Worm (Caenorhabditis elegans) whole organism, young adult: ENCODE results near the gene nhr-246.

Source experiments
- D2030.7 ChIP-seq: fragments of 200-800 bp; sonication (Bioruptor generic); IDR thresholded peaks from 2 replicates; pipeline ENCODE4 v1.3.6; 2022; ENCODE audit warnings: missing genetic modification reagents, missing genetic modification characterization, missing compliant biosample characterization
- F57C9.4 ChIP-seq: sonication (generic microtip); optimal IDR thresholded peaks from 2 replicates; lab custom pipeline; 2017; ENCODE audit warnings: mild to moderate bottlenecking, missing genetic modification characterization, missing compliant biosample characterization
- ccch-3 ChIP-seq: fragments of 200-800 bp; sonication (Bioruptor generic); optimal IDR thresholded peaks from 2 replicates; lab custom pipeline; 2018; ENCODE audit warnings: mild to moderate bottlenecking, missing genetic modification characterization, missing compliant biosample characterization
- ets-4 ChIP-seq: fragments of 200-800 bp; sonication (Bioruptor generic); optimal IDR thresholded peaks from 2 replicates; lab custom pipeline; 2018; ENCODE audit warnings: mild to moderate bottlenecking, missing genetic modification characterization, missing compliant biosample characterization
- mes-4 ChIP-seq: sonication (generic microtip); optimal IDR thresholded peaks from 2 replicates; lab custom pipeline; 2016; ENCODE audit warnings: missing genotype, missing genetic modification characterization, missing compliant biosample characterization
- nhr-27 ChIP-seq: fragments of 200-800 bp; sonication (Bioruptor generic); optimal IDR thresholded peaks from 2 replicates; lab custom pipeline; 2018; ENCODE audit warnings: mild to moderate bottlenecking, missing genetic modification characterization, moderate library complexity, missing compliant biosample characterization
- ztf-6 ChIP-seq: fragments of 200-800 bp; sonication (Bioruptor generic); IDR thresholded peaks from 2 replicates; pipeline ENCODE4 v1.3.6; 2022; ENCODE audit warnings: missing genetic modification reagents, missing genetic modification characterization, missing compliant biosample characterization

- no peak for TF ChIP-seq mes-4 (tag; lab: Kevin White, UChicago)
- no peak for TF ChIP-seq nhr-27 (tag; lab: Kevin White, UChicago)
- no peak for TF ChIP-seq D2030.7 (GFP tag; lab: Robert Waterston, UW)
- no peak for TF ChIP-seq ccch-3 (GFP tag; lab: Kevin White, UChicago)
- no peak for TF ChIP-seq ztf-6 (GFP tag; lab: Robert Waterston, UW)
- TF ChIP-seq F57C9.4, result no peak
- TF ChIP-seq ets-4 (GFP tag; lab: Kevin White, UChicago), result no peak
Observed at ce11 chrV:15293865-15294264, 22.4 kb upstream of the nhr-246 start, which contains the start of gene str-96.
